Worm (Caenorhabditis elegans) whole organism, L3 larva: Measurements from ENCODE around the gene algn-1.

ENCODE experiments used
- R02D3.7 ChIP-seq: fragments of 150-350 bp; optimal IDR thresholded peaks from 2 replicates; lab custom pipeline; 2014; ENCODE audit warnings: missing biosample characterization, missing genetic modification characterization
- ZK546.5 ChIP-seq: sonication (generic microtip); optimal IDR thresholded peaks from 2 replicates; lab custom pipeline; 2017; ENCODE audit warnings: missing biosample characterization, missing genetic modification characterization
- aly-2 ChIP-seq: fragments of 150-350 bp; optimal IDR thresholded peaks from 2 replicates; lab custom pipeline; 2014; ENCODE audit warnings: missing biosample characterization, missing genetic modification characterization
- ama-1 ChIP-seq: fragments of 150-350 bp; optimal IDR thresholded peaks from 2 replicates; lab custom pipeline; 2018
- ceh-16 ChIP-seq: sonication (generic microtip); optimal IDR thresholded peaks from 2 replicates; lab custom pipeline; 2017; ENCODE audit warnings: missing biosample characterization, missing genetic modification characterization
- ceh-28 ChIP-seq: fragments of 150-350 bp; optimal IDR thresholded peaks from 2 replicates; lab custom pipeline; 2014; ENCODE audit warnings: missing biosample characterization, missing genetic modification reagents, missing genetic modification characterization
- ceh-82 ChIP-seq: fragments of 150-350 bp; optimal IDR thresholded peaks from 2 replicates; lab custom pipeline; 2014; ENCODE audit warnings: missing biosample characterization, missing genetic modification characterization
- daf-12 ChIP-seq: fragments of 150-350 bp; optimal IDR thresholded peaks from 2 replicates; lab custom pipeline; 2014; ENCODE audit warnings: missing biosample characterization, missing genetic modification reagents, missing genetic modification characterization
- egl-27 ChIP-seq: sonication (generic microtip); optimal IDR thresholded peaks from 4 replicates; lab custom pipeline; 2017; ENCODE audit warnings: missing biosample characterization, missing genetic modification reagents, missing genetic modification characterization
- egl-5 ChIP-seq: fragments of 150-350 bp; optimal IDR thresholded peaks from 2 replicates; lab custom pipeline; 2017; ENCODE audit warnings: missing biosample characterization, missing genetic modification reagents, missing genetic modification characterization, inconsistent platforms
- elt-2 ChIP-seq: sonication (generic microtip); optimal IDR thresholded peaks from 2 replicates; lab custom pipeline; 2016; ENCODE audit warnings: missing genetic modification reagents, mild to moderate bottlenecking, missing genetic modification characterization, missing compliant biosample characterization
- eor-1 ChIP-seq, 2 experiments: fragments of 150-350 bp; optimal IDR thresholded peaks; 2 replicates each; lab custom pipeline; 2014 to 2018; ENCODE audit warnings: missing biosample characterization in 2 of 2, missing genetic modification characterization in 2 of 2
- fkh-10 ChIP-seq: sonication (generic microtip); optimal IDR thresholded peaks from 2 replicates; lab custom pipeline; 2017; ENCODE audit warnings: missing biosample characterization, missing genetic modification reagents, missing genetic modification characterization
- hmg-11 ChIP-seq: sonication (generic microtip); optimal IDR thresholded peaks from 2 replicates; lab custom pipeline; 2016; ENCODE audit warnings: missing genetic modification characterization, missing compliant biosample characterization
- jun-1 ChIP-seq: fragments of 150-350 bp; optimal IDR thresholded peaks from 2 replicates; lab custom pipeline; 2014; ENCODE audit warnings: missing biosample characterization, missing genetic modification reagents, missing genetic modification characterization
- lin-15B ChIP-seq: fragments of 150-350 bp; optimal IDR thresholded peaks from 2 replicates; lab custom pipeline; 2014; ENCODE audit warnings: missing biosample characterization, missing genetic modification characterization
- lin-39 ChIP-seq: fragments of 150-350 bp; optimal IDR thresholded peaks from 2 replicates; lab custom pipeline; 2018; ENCODE audit warnings: missing biosample characterization, missing genetic modification reagents, missing genetic modification characterization
- lsy-12 ChIP-seq: sonication (generic microtip); optimal IDR thresholded peaks from 2 replicates; lab custom pipeline; 2016; ENCODE audit warnings: mild to moderate bottlenecking, missing genetic modification characterization, missing compliant biosample characterization
- mdl-1 ChIP-seq: fragments of 150-350 bp; optimal IDR thresholded peaks from 2 replicates; lab custom pipeline; 2014; ENCODE audit warnings: missing biosample characterization, missing genetic modification characterization
- mml-1 ChIP-seq: fragments of 150-350 bp; sonication (generic microtip); optimal IDR thresholded peaks from 3 replicates; lab custom pipeline; 2014; ENCODE audit warnings: missing biosample characterization, missing genetic modification characterization
- nfya-1 ChIP-seq: sonication (generic microtip); optimal IDR thresholded peaks from 2 replicates; lab custom pipeline; 2017; ENCODE audit warnings: missing genetic modification characterization, mild to moderate bottlenecking, missing compliant biosample characterization, antibody characterized with exemption, moderate library complexity; ENCODE audit not compliant: insufficient read depth
- nhr-11 ChIP-seq: fragments of 150-350 bp; optimal IDR thresholded peaks from 2 replicates; lab custom pipeline; 2014; ENCODE audit warnings: missing biosample characterization, missing genetic modification characterization
- nhr-23 ChIP-seq: fragments of 150-350 bp; optimal IDR thresholded peaks from 2 replicates; lab custom pipeline; 2014; ENCODE audit warnings: missing biosample characterization, missing genetic modification reagents, missing genetic modification characterization
- nhr-237 ChIP-seq: fragments of 150-350 bp; optimal IDR thresholded peaks from 2 replicates; lab custom pipeline; 2014; ENCODE audit warnings: missing biosample characterization, missing genetic modification characterization
- nhr-25 ChIP-seq: sonication (generic microtip); optimal IDR thresholded peaks from 2 replicates; lab custom pipeline; 2017; ENCODE audit warnings: missing biosample characterization, missing genetic modification characterization
- nhr-28 ChIP-seq: fragments of 150-350 bp; optimal IDR thresholded peaks from 2 replicates; lab custom pipeline; 2014; ENCODE audit warnings: missing biosample characterization, missing genetic modification characterization
- nhr-43 ChIP-seq: sonication (generic microtip); optimal IDR thresholded peaks from 2 replicates; lab custom pipeline; 2016; ENCODE audit warnings: mild to moderate bottlenecking, missing genetic modification characterization, missing compliant biosample characterization; ENCODE audit not compliant: poor library complexity, severe bottlenecking
- nhr-76 ChIP-seq: fragments of 150-350 bp; sonication (generic microtip); optimal IDR thresholded peaks from 5 replicates; lab custom pipeline; 2014; ENCODE audit warnings: missing biosample characterization, missing genetic modification characterization
- nhr-77 ChIP-seq: fragments of 150-350 bp; optimal IDR thresholded peaks from 2 replicates; lab custom pipeline; 2014; ENCODE audit warnings: missing biosample characterization, missing genetic modification characterization
- pha-4 ChIP-seq: fragments of 150-350 bp; optimal IDR thresholded peaks from 2 replicates; lab custom pipeline; 2014; ENCODE audit warnings: missing biosample characterization, missing genetic modification reagents, missing genetic modification characterization
- pqm-1 ChIP-seq: fragments of 150-350 bp; optimal IDR thresholded peaks from 2 replicates; lab custom pipeline; 2017; ENCODE audit warnings: missing biosample characterization, missing genetic modification characterization, inconsistent platforms
- sea-2 ChIP-seq: fragments of 150-350 bp; sonication (generic microtip); optimal IDR thresholded peaks from 4 replicates; lab custom pipeline; 2014; ENCODE audit warnings: missing biosample characterization, missing genetic modification reagents, missing genetic modification characterization
- skn-1 ChIP-seq: fragments of 150-350 bp; optimal IDR thresholded peaks from 2 replicates; lab custom pipeline; 2014; ENCODE audit warnings: missing biosample characterization, missing genetic modification characterization
- snpc-4 ChIP-seq: fragments of 150-350 bp; optimal IDR thresholded peaks from 2 replicates; lab custom pipeline; 2014; ENCODE audit warnings: missing biosample characterization, missing genetic modification characterization
- tbx-2 ChIP-seq: sonication (generic microtip); optimal IDR thresholded peaks from 2 replicates; lab custom pipeline; 2016; ENCODE audit warnings: mild to moderate bottlenecking, missing genetic modification characterization, missing compliant biosample characterization
- unc-39 ChIP-seq: sonication (generic microtip); optimal IDR thresholded peaks from 4 replicates; lab custom pipeline; 2017; ENCODE audit warnings: missing biosample characterization, missing genetic modification characterization
- zag-1 ChIP-seq: fragments of 150-350 bp; optimal IDR thresholded peaks from 2 replicates; lab custom pipeline; 2014; ENCODE audit warnings: missing biosample characterization, missing genetic modification characterization
- ztf-11 ChIP-seq: fragments of 150-350 bp; optimal IDR thresholded peaks from 2 replicates; lab custom pipeline; 2014; ENCODE audit warnings: missing biosample characterization, missing genetic modification characterization

The algn-1 gene

DNA sequence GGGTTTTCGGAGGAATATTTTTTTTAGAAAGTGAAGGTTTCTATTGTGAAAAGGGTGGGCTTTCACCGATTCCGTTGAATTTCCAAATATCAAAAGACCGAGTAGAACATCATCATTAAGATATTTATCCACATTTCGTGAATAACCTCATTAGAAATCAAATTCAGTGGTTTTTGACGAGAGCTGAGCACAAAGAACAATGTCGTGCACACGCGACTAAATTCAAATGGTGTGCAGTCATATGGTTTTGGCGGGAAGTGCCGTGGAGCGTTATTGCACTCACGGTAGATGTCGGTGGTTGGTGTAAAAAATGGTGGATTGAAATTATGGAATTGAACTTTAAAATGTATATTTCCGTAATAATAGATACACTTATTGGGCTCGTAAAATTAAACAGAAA is 7.2 kb upstream of the algn-1 start:
- TF ChIP-seq ZK546.5 (tag; lab: Kevin White, UChicago) (no peak), nhr-28 (tag; lab: Kevin White, UChicago) (no peak), ama-1 (lab: Kevin White, UChicago) (peak; percentile 8), snpc-4 (no peak), lsy-12 (tag; lab: Kevin White, UChicago) (no peak), fkh-10 (no peak), lin-15B (no peak), nhr-237 (tag; lab: Kevin White, UChicago) (no peak), ztf-11 (tag; lab: Kevin White, UChicago) (no peak), pha-4 (tag; lab: Kevin White, UChicago) (peak; percentile 37), nhr-77 (no peak), pqm-1 (tag; lab: Kevin White, UChicago) (no peak), nhr-11 (no peak), nfya-1 (peak; percentile 39), hmg-11 (no peak)
- TF ChIP-seq, all 47 proteins: peak for 3

DNA sequence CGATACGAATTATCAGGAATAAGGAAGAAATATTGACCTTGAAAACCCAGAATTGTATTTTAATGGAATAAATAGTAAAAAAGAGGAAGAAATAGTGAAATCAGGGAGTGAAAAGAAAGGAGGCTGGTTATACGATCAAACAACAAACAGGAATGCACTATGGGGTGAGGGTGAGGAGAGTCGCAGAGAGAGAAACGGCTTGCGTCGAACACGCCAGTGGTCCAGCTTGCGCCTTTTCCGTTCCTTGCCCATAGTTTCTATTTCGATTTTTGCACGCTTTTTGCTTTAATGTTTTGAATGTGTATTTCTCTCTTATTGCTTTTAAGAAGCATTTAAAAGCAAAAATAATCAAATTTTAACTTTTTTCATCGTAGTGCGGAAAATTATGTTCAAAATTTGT is 6.3 kb upstream of the algn-1 start:
- TF ChIP-seq tbx-2 (tag; lab: Kevin White, UChicago) (peak; percentile 20), lsy-12 (tag; lab: Kevin White, UChicago) (peak; percentile 69), nhr-23 (tag; lab: Kevin White, UChicago) (peak; percentile 90), pha-4 (tag; lab: Kevin White, UChicago) (peak; percentile 84), hmg-11 (peak; percentile 94), ZK546.5 (tag; lab: Kevin White, UChicago) (no peak), egl-27 (peak; percentile 60), pqm-1 (tag; lab: Kevin White, UChicago) (peak; percentile 82), ama-1 (lab: Kevin White, UChicago) (peak; percentile 32), lin-15B (peak; percentile 84), nhr-43 (tag; lab: Kevin White, UChicago) (peak; percentile 73), elt-2 (tag; lab: Kevin White, UChicago) (peak; percentile 61), mdl-1 (tag; lab: Kevin White, UChicago) (peak; percentile 0), zag-1 (tag; lab: Kevin White, UChicago) (no peak), mml-1 (tag; lab: Kevin White, UChicago) (no peak), lin-39 (peak; percentile 58), R02D3.7 (tag; lab: Kevin White, UChicago) (peak; percentile 64), nhr-11 (peak; percentile 29), skn-1 (tag; lab: Kevin White, UChicago) (no peak), ceh-28 (tag; lab: Kevin White, UChicago) (peak; percentile 27), nhr-28 (tag; lab: Kevin White, UChicago) (no peak), ceh-82 (tag; lab: Kevin White, UChicago) (peak; percentile 0), snpc-4 (peak; percentile 88), fkh-10 (no peak), nfya-1 (peak; percentile 81), nhr-25 (tag; lab: Kevin White, UChicago) (peak; percentile 87), jun-1 (tag; lab: Kevin White, UChicago) (peak; percentile 63), egl-5 (tag; lab: Kevin White, UChicago) (peak; percentile 8)

DNA sequence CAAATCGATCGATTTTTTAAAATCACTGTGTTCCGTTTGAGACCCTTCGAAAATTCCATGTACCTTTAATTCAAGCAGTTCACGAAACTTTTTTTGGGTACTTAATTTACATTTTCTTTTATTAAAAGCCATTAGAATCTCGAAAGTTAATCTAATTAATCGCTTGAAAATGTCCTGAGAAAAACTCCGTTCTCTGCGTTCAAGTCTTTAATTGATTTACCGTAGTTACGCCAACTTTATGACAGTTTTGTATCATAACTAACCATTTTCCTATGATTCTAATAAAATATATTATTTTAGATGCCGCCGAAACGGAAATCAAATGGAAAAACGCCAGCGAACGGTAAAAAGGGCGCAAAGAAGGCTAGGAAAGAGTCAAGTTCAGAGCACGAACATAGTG is 5.7 kb upstream of the algn-1 start, which contains the start of gene jhdm-1:
Gene jhdm-1 (plus strand): TSS at position 301 of the 400 bp plus-strand sequence.
- TF ChIP-seq pqm-1 (tag; lab: Kevin White, UChicago) (no peak), unc-39 (no peak)

DNA sequence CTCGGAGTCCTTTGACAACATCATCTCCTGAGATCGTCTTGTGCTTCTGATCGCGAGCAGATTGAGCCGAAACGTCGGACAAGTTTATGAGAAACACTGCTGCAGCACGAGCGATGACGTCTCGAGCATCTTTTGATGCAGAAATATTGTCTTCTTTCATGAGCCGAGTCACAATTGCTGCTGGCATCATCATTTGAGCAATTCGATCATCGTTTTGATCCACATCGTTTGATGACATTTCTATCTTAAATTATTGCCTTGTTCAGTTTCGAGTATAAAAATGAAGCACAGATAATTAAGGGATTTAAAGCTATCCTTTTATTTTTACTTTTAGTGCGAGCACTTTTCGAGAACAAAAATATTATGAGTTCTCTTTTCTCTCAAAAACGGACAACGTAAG is 2.7 kb downstream of the algn-1 start, which contains the start of gene T26A5.8:
Gene T26A5.8 (minus strand): TSS at position 247 of the 400 bp plus-strand sequence.
- TF ChIP-seq nhr-76 (tag; lab: Kevin White, UChicago) (no peak), nhr-43 (tag; lab: Kevin White, UChicago) (peak; percentile 40), nfya-1 (peak; percentile 10), elt-2 (tag; lab: Kevin White, UChicago) (peak; percentile 20), ama-1 (lab: Kevin White, UChicago) (peak; percentile 96), lsy-12 (tag; lab: Kevin White, UChicago) (peak; percentile 30)
- TF ChIP-seq, all 47 proteins: peak for 5

DNA sequence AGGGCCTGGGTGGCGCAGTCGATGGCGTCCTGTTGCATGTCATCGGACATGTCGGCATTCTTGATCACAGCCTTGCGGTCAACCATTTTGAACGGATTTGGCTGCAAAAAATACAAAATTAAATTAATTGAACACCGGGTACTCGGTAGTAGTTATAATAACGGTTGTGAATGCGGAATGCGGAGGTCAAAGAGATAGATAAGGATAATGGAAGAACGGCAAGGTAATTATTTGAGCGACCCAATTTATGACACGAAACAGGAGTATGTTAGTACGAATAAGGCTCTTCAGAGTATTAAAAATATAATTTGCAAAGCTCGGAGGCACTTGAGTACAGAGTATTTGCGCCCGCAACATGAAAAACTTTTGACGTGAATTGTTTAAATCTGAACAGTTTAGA is 3.8 kb downstream of the algn-1 start, which contains the start of gene dlc-1:
Gene dlc-1 (minus strand): TSS at position 101 of the 400 bp plus-strand sequence.
- no peak for TF ChIP-seq ceh-16 (tag; lab: Kevin White, UChicago)
- no peak for TF ChIP-seq unc-39
- TF ChIP-seq eor-1 (tag; optimal IDR thresholded peaks at IDR 0.05; lab: Kevin White, UChicago) = no peak
- TF ChIP-seq nhr-25 (tag; lab: Kevin White, UChicago) = no peak
- TF ChIP-seq sea-2 = no peak
- TF ChIP-seq ceh-28 (tag; lab: Kevin White, UChicago) = no peak
- TF ChIP-seq aly-2 (tag; lab: Kevin White, UChicago) = no peak
- TF ChIP-seq daf-12 (tag; lab: Kevin White, UChicago) = no peak
